Worm (Caenorhabditis elegans) whole organism, L1 larva: Measurements from ENCODE around the gene AH6.3.

Source experiments
- C04F5.9 ChIP-seq: sonication (generic microtip); optimal IDR thresholded peaks from 2 replicates; lab custom pipeline; 2016; ENCODE audit warnings: missing genetic modification characterization, missing compliant biosample characterization
- C16A3.4 ChIP-seq: fragments of 150-350 bp; optimal IDR thresholded peaks from 2 replicates; lab custom pipeline; 2014; ENCODE audit warnings: missing biosample characterization, missing genetic modification characterization
- Y116A8C.19 ChIP-seq: sonication (generic microtip); optimal IDR thresholded peaks from 2 replicates; lab custom pipeline; 2016; ENCODE audit warnings: missing compliant biosample characterization, missing genetic modification characterization, borderline replicate concordance
- alr-1 ChIP-seq: fragments of 200-800 bp; sonication (Bioruptor generic); optimal IDR thresholded peaks from 2 replicates; lab custom pipeline; 2018; ENCODE audit warnings: borderline replicate concordance, mild to moderate bottlenecking, missing genetic modification characterization, missing compliant biosample characterization
- aly-2 ChIP-seq: fragments of 150-350 bp; optimal IDR thresholded peaks from 2 replicates; lab custom pipeline; 2014; ENCODE audit warnings: missing biosample characterization, missing genetic modification characterization
- ceh-8 ChIP-seq: fragments of 200-800 bp; sonication (Bioruptor generic); optimal IDR thresholded peaks from 2 replicates; lab custom pipeline; 2018; ENCODE audit warnings: mild to moderate bottlenecking, missing genetic modification characterization, moderate library complexity, missing compliant biosample characterization
- ceh-90 ChIP-seq: sonication (generic microtip); optimal IDR thresholded peaks from 2 replicates; lab custom pipeline; 2016; ENCODE audit warnings: missing genetic modification characterization, missing compliant biosample characterization
- dsc-1 ChIP-seq: sonication (generic microtip); optimal IDR thresholded peaks from 2 replicates; lab custom pipeline; 2016; ENCODE audit warnings: mild to moderate bottlenecking, missing genetic modification characterization, missing compliant biosample characterization
- efl-1 ChIP-seq, 4 experiments: fragments of 150-350 bp; optimal IDR thresholded peaks in 3 of 4; peaks in 1 of 4; 1 replicate in 1 of 4; 2 replicates in 3 of 4; lab custom pipeline; 2014; ENCODE audit warnings: missing biosample characterization in 2 of 4, missing genetic modification characterization in 2 of 4, missing genetic modification reagents in 2 of 4
- egl-27 ChIP-seq, 2 experiments: fragments of 150-350 bp in 1 of 2; sonication (generic microtip); optimal IDR thresholded peaks; 3 replicates each; lab custom pipeline; 2017 to 2018; ENCODE audit warnings: missing biosample characterization in 2 of 2, missing genetic modification characterization in 2 of 2, missing genetic modification reagents in 2 of 2
- elt-3 ChIP-seq, 6 experiments: fragments of 150-350 bp in 1 of 6; sonication (generic microtip); optimal IDR thresholded peaks; 2 replicates each; lab custom pipeline; 2017 to 2018; ENCODE audit warnings: missing biosample characterization in 6 of 6, missing genetic modification characterization in 6 of 6, inconsistent platforms in 1 of 6
- fkh-10 ChIP-seq: sonication (generic microtip); optimal IDR thresholded peaks from 2 replicates; lab custom pipeline; 2017; ENCODE audit warnings: missing biosample characterization, missing genetic modification reagents, missing genetic modification characterization
- fkh-4 ChIP-seq: sonication (generic microtip); optimal IDR thresholded peaks from 2 replicates; lab custom pipeline; 2016; ENCODE audit warnings: missing compliant biosample characterization, missing genetic modification characterization, borderline replicate concordance
- fos-1 ChIP-seq: fragments of 150-350 bp; optimal IDR thresholded peaks from 2 replicates; lab custom pipeline; 2014; ENCODE audit warnings: missing biosample characterization, missing genetic modification characterization
- hlh-17 ChIP-seq: fragments of 200-800 bp; sonication (Bioruptor generic); optimal IDR thresholded peaks from 2 replicates; lab custom pipeline; 2018; ENCODE audit warnings: missing genetic modification characterization, mild to moderate bottlenecking, missing compliant biosample characterization, moderate library complexity, borderline replicate concordance
- hlh-4 ChIP-seq: sonication (generic microtip); optimal IDR thresholded peaks from 2 replicates; lab custom pipeline; 2016; ENCODE audit warnings: mild to moderate bottlenecking, missing genetic modification characterization, missing compliant biosample characterization
- hpl-2 ChIP-seq: fragments of 150-350 bp; optimal IDR thresholded peaks from 2 replicates; lab custom pipeline; 2014; ENCODE audit warnings: missing biosample characterization, missing genetic modification reagents, missing genetic modification characterization
- isw-1 ChIP-seq: fragments of 200-800 bp; sonication (Bioruptor generic); IDR thresholded peaks from 2 replicates; pipeline ENCODE4 v1.3.6; 2022; ENCODE audit warnings: missing genetic modification characterization, missing compliant biosample characterization
- jun-1 ChIP-seq: fragments of 150-350 bp; optimal IDR thresholded peaks from 2 replicates; lab custom pipeline; 2014; ENCODE audit warnings: missing biosample characterization, missing genetic modification reagents, missing genetic modification characterization
- lin-13 ChIP-seq: fragments of 150-350 bp; optimal IDR thresholded peaks from 2 replicates; lab custom pipeline; 2014; ENCODE audit warnings: missing biosample characterization, missing genetic modification reagents, missing genetic modification characterization
- lin-14 ChIP-seq: fragments of 200-800 bp; sonication (Bioruptor generic); optimal IDR thresholded peaks from 2 replicates; lab custom pipeline; 2018; ENCODE audit warnings: mild to moderate bottlenecking, missing genetic modification characterization, moderate library complexity, missing compliant biosample characterization
- lin-35 ChIP-seq, 2 experiments: fragments of 150-350 bp; optimal IDR thresholded peaks; 2 replicates each; lab custom pipeline; 2014; ENCODE audit warnings: missing biosample characterization in 2 of 2, missing genetic modification characterization in 2 of 2, missing genetic modification reagents in 2 of 2
- lin-39 ChIP-seq: fragments of 150-350 bp; optimal IDR thresholded peaks from 2 replicates; lab custom pipeline; 2014; ENCODE audit warnings: missing biosample characterization, missing genetic modification reagents, missing genetic modification characterization
- lir-3 ChIP-seq: sonication (generic microtip); optimal IDR thresholded peaks from 2 replicates; lab custom pipeline; 2016; ENCODE audit warnings: mild to moderate bottlenecking, missing genetic modification characterization, moderate library complexity, missing compliant biosample characterization; ENCODE audit not compliant: poor library complexity
- lsy-2 ChIP-seq, 2 experiments: fragments of 150-350 bp; optimal IDR thresholded peaks; 2 replicates each; lab custom pipeline; 2014; ENCODE audit warnings: missing biosample characterization in 2 of 2, missing genetic modification characterization in 2 of 2
- mab-9 ChIP-seq: fragments of 200-800 bp; sonication (Bioruptor generic); IDR thresholded peaks from 2 replicates; pipeline ENCODE4 v1.3.6; 2022; ENCODE audit warnings: missing genetic modification reagents, missing genetic modification characterization, missing compliant biosample characterization
- mdl-1 ChIP-seq, 2 experiments: fragments of 150-350 bp; optimal IDR thresholded peaks; 2 replicates each; lab custom pipeline; 2014 to 2017; ENCODE audit warnings: missing biosample characterization in 2 of 2, missing genetic modification characterization in 2 of 2, inconsistent platforms in 1 of 2
- mep-1 ChIP-seq: fragments of 150-350 bp; optimal IDR thresholded peaks from 2 replicates; lab custom pipeline; 2014; ENCODE audit warnings: missing biosample characterization, missing genetic modification characterization
- nhr-12 ChIP-seq: sonication (generic microtip); optimal IDR thresholded peaks from 2 replicates; lab custom pipeline; 2017; ENCODE audit warnings: missing biosample characterization, missing genetic modification characterization
- nhr-20 ChIP-seq: sonication (generic microtip); optimal IDR thresholded peaks from 2 replicates; lab custom pipeline; 2016; ENCODE audit warnings: mild to moderate bottlenecking, missing genetic modification characterization, missing compliant biosample characterization
- nhr-237 ChIP-seq: fragments of 150-350 bp; optimal IDR thresholded peaks from 2 replicates; lab custom pipeline; 2014; ENCODE audit warnings: missing biosample characterization, missing genetic modification characterization
- nhr-71 ChIP-seq: sonication (generic microtip); optimal IDR thresholded peaks from 2 replicates; lab custom pipeline; 2016; ENCODE audit warnings: mild to moderate bottlenecking, missing genetic modification characterization, moderate library complexity, missing compliant biosample characterization
- nhr-77 ChIP-seq: fragments of 150-350 bp; optimal IDR thresholded peaks from 2 replicates; lab custom pipeline; 2014; ENCODE audit warnings: missing biosample characterization, missing genetic modification characterization
- nhr-84 ChIP-seq: sonication (generic microtip); optimal IDR thresholded peaks from 2 replicates; lab custom pipeline; 2017; ENCODE audit warnings: missing biosample characterization, missing genetic modification characterization
- nhr-85 ChIP-seq: sonication (generic microtip); peaks from one replicate; lab custom pipeline; 2016; ENCODE audit warnings: missing genetic modification characterization, inconsistent platforms, missing compliant biosample characterization
- nhr-90 ChIP-seq: sonication (generic microtip); optimal IDR thresholded peaks from 2 replicates; lab custom pipeline; 2016; ENCODE audit warnings: mild to moderate bottlenecking, missing genetic modification characterization, missing compliant biosample characterization; ENCODE audit not compliant: poor library complexity
- pag-3 ChIP-seq: sonication (generic microtip); optimal IDR thresholded peaks from 2 replicates; lab custom pipeline; 2017; ENCODE audit warnings: missing genetic modification characterization, mild to moderate bottlenecking, missing compliant biosample characterization, antibody characterized with exemption, borderline replicate concordance; ENCODE audit not compliant: insufficient read depth
- pax-3 ChIP-seq: fragments of 200-800 bp; sonication (Bioruptor generic); optimal IDR thresholded peaks from 2 replicates; lab custom pipeline; 2018; ENCODE audit warnings: mild to moderate bottlenecking, missing genetic modification characterization, moderate library complexity, missing compliant biosample characterization
- pqm-1 ChIP-seq: sonication (generic microtip); optimal IDR thresholded peaks from 3 replicates; lab custom pipeline; 2017; ENCODE audit warnings: missing biosample characterization, missing genetic modification characterization
- skn-1 ChIP-seq: fragments of 150-350 bp; optimal IDR thresholded peaks from 2 replicates; lab custom pipeline; 2014; ENCODE audit warnings: missing biosample characterization, missing genetic modification characterization
- snpc-4 ChIP-seq: fragments of 150-350 bp; optimal IDR thresholded peaks from 2 replicates; lab custom pipeline; 2014; ENCODE audit warnings: missing biosample characterization, missing genetic modification characterization
- sox-4 ChIP-seq: sonication (generic microtip); optimal IDR thresholded peaks from 2 replicates; lab custom pipeline; 2016; ENCODE audit warnings: missing genetic modification characterization, missing compliant biosample characterization
- sptf-1 ChIP-seq: fragments of 150-350 bp; optimal IDR thresholded peaks from 2 replicates; lab custom pipeline; 2014; ENCODE audit warnings: missing biosample characterization, missing genetic modification characterization
- sup-37 ChIP-seq: fragments of 200-800 bp; sonication (Bioruptor generic); optimal IDR thresholded peaks from 2 replicates; lab custom pipeline; 2018; ENCODE audit warnings: mild to moderate bottlenecking, missing genetic modification characterization, missing compliant biosample characterization
- tbx-2 ChIP-seq: sonication (generic microtip); optimal IDR thresholded peaks from 2 replicates; lab custom pipeline; 2016; ENCODE audit warnings: missing genetic modification characterization, missing compliant biosample characterization
- unc-130 ChIP-seq: fragments of 150-350 bp; optimal IDR thresholded peaks from 2 replicates; lab custom pipeline; 2017; ENCODE audit warnings: missing biosample characterization, missing genetic modification characterization, inconsistent platforms
- unc-30 ChIP-seq: sonication (generic microtip); optimal IDR thresholded peaks from 2 replicates; lab custom pipeline; 2017; ENCODE audit warnings: missing biosample characterization, missing genetic modification characterization
- unc-86 ChIP-seq: sonication (generic microtip); optimal IDR thresholded peaks from 2 replicates; lab custom pipeline; 2016; ENCODE audit warnings: missing genetic modification characterization, missing compliant biosample characterization
- vab-15 ChIP-seq: sonication (generic microtip); optimal IDR thresholded peaks from 2 replicates; lab custom pipeline; 2017; ENCODE audit warnings: missing genotype, mild to moderate bottlenecking, missing genetic modification characterization, missing compliant biosample characterization
- xbp-1 ChIP-seq: sonication (generic microtip); optimal IDR thresholded peaks from 2 replicates; lab custom pipeline; 2016; ENCODE audit warnings: missing genetic modification characterization, missing compliant biosample characterization
- ztf-11 ChIP-seq, 2 experiments: sonication (generic microtip); optimal IDR thresholded peaks; 2 replicates each; lab custom pipeline; 2016 to 2017; ENCODE audit warnings: missing genetic modification characterization in 2 of 2, missing biosample characterization in 1 of 2, missing compliant biosample characterization in 1 of 2
- ztf-4 ChIP-seq: fragments of 150-350 bp; optimal IDR thresholded peaks from 2 replicates; lab custom pipeline; 2014; ENCODE audit warnings: missing biosample characterization, missing genetic modification characterization

The AH6.3 gene

ce11 chrII:9566045-9566444, 47.2 kb downstream of the AH6.3 start:
- TF ChIP-seq nhr-85 (tag; lab: Kevin White, UChicago): peak; percentile 86
- TF ChIP-seq snpc-4 (tag; lab: Kevin White, UChicago): no peak
- TF ChIP-seq nhr-71: peak; percentile 55
- peak; percentile 17 for TF ChIP-seq nhr-77
- TF ChIP-seq pax-3 (tag; lab: Kevin White, UChicago): no peak
- TF ChIP-seq Y116A8C.19: no peak
- TF ChIP-seq nhr-20 (tag; lab: Kevin White, UChicago): peak; percentile 46
- peak; percentile 7 for TF ChIP-seq lin-13 (GFP tag; lab: Kevin White, UChicago)
- no peak for TF ChIP-seq mab-9 (GFP tag; lab: Robert Waterston, UW)
- peak; percentile 61 for TF ChIP-seq C16A3.4 (tag; lab: Kevin White, UChicago)
- no peak for TF ChIP-seq ceh-8 (GFP tag; lab: Kevin White, UChicago)
- no peak for TF ChIP-seq ztf-11 (tag; optimal IDR thresholded peaks at IDR 0.05; lab: Kevin White, UChicago)
- no peak for TF ChIP-seq tbx-2 (tag; lab: Kevin White, UChicago)
- peak; percentile 11 to 54 for TF ChIP-seq lin-35 (GFP tag; optimal IDR thresholded peaks at IDR 0.05; lab: Kevin White, UChicago)
- TF ChIP-seq pag-3: no peak
- peak; percentile 6 to 53 for TF ChIP-seq lsy-2 (tag; optimal IDR thresholded peaks at IDR 0.05; lab: Kevin White, UChicago)
- no peak for TF ChIP-seq hpl-2 (GFP tag; lab: Kevin White, UChicago)
- TF ChIP-seq lir-3 (tag; lab: Kevin White, UChicago): no peak
- no peak for TF ChIP-seq nhr-12
- no peak for TF ChIP-seq pqm-1 (tag; lab: Kevin White, UChicago)
- no peak for TF ChIP-seq lin-39
- TF ChIP-seq nhr-237 (tag; lab: Kevin White, UChicago): no peak
- no peak for TF ChIP-seq hlh-17
- no peak for TF ChIP-seq fkh-10 (GFP tag; lab: Kevin White, UChicago)
- TF ChIP-seq efl-1 (optimal IDR thresholded peaks at IDR 0.05; lab: Kevin White, UChicago): peak; percentile 21 to 28
- TF ChIP-seq efl-1 (GFP tag; optimal IDR thresholded peaks at IDR 0.05 in 1 of 2; lab: Kevin White, UChicago): peak; percentile 4 to 95
- TF ChIP-seq sptf-1 (tag; lab: Kevin White, UChicago): no peak
- no peak for TF ChIP-seq ceh-90 (tag; lab: Kevin White, UChicago)
- TF ChIP-seq lin-14 (GFP tag; lab: Kevin White, UChicago): peak; percentile 50
- no peak for TF ChIP-seq isw-1
- TF ChIP-seq fos-1 (tag; lab: Kevin White, UChicago): no peak
- peak in 1 of 2 experiments; percentile 13 for TF ChIP-seq mdl-1 (tag; optimal IDR thresholded peaks at IDR 0.05; lab: Kevin White, UChicago)
- TF ChIP-seq dsc-1 (tag; lab: Kevin White, UChicago): peak; percentile 23
- no peak for TF ChIP-seq aly-2 (tag; lab: Kevin White, UChicago)
- TF ChIP-seq elt-3 (tag; optimal IDR thresholded peaks at IDR 0.05; lab: Kevin White, UChicago): peak in 1 of 6 experiments; percentile 17
- TF ChIP-seq xbp-1 (tag; lab: Kevin White, UChicago): peak; percentile 25
- TF ChIP-seq fkh-4 (tag; lab: Kevin White, UChicago): no peak
- no peak for TF ChIP-seq sup-37 (GFP tag; lab: Kevin White, UChicago)
- TF ChIP-seq vab-15: no peak
- peak; percentile 12 for TF ChIP-seq unc-130 (tag; lab: Kevin White, UChicago)
- TF ChIP-seq sox-4 (tag; lab: Kevin White, UChicago): no peak
- TF ChIP-seq hlh-4 (tag; lab: Kevin White, UChicago): no peak
- no peak for TF ChIP-seq nhr-84 (tag; lab: Kevin White, UChicago)
- no peak for TF ChIP-seq nhr-90 (tag; lab: Kevin White, UChicago)
- TF ChIP-seq skn-1 (tag; lab: Kevin White, UChicago): no peak
- no peak for TF ChIP-seq unc-86 (tag; lab: Kevin White, UChicago)
- TF ChIP-seq unc-30: no peak
- no peak for TF ChIP-seq alr-1 (tag; lab: Kevin White, UChicago)
- no peak for TF ChIP-seq egl-27 (tag; optimal IDR thresholded peaks at IDR 0.05; lab: Kevin White, UChicago)
- TF ChIP-seq mep-1 (tag; lab: Kevin White, UChicago): peak; percentile 36
- TF ChIP-seq C04F5.9: no peak
- no peak for TF ChIP-seq ztf-4
- peak; percentile 6 for TF ChIP-seq jun-1 (tag; lab: Kevin White, UChicago)
